Fruit fly (Drosophila melanogaster): Measurements from ENCODE around the gene CG43394.

- TF ChIP-seq svp (GFP tag) (no peak), CG4318 (GFP tag; optimal IDR thresholded peaks at IDR 0.05) (no peak), Blimp-1 (GFP tag; optimal IDR thresholded peaks at IDR 0.05) (no peak), net (GFP tag; optimal IDR thresholded peaks at IDR 0.05) (no peak), fkh (GFP tag; optimal IDR thresholded peaks at IDR 0.05) (peak; percentile 3), ss (GFP tag; optimal IDR thresholded peaks at IDR 0.05) (no peak), CG9139 (GFP tag; optimal IDR thresholded peaks at IDR 0.05) (no peak), Ets96B (tag; optimal IDR thresholded peaks at IDR 0.05) (no peak), CG16779 (tag; optimal IDR thresholded peaks at IDR 0.05) (no peak), CG10631 (GFP tag; optimal IDR thresholded peaks at IDR 0.05) (no peak), topi (GFP tag; optimal IDR thresholded peaks at IDR 0.05) (no peak), fd59A (GFP tag; optimal IDR thresholded peaks at IDR 0.05) (no peak), CG6808 (GFP tag; optimal IDR thresholded peaks at IDR 0.05) (no peak)
Observed at dm6 chr2L:8203748-8204147, 58.2 kb downstream of the CG43394 start.

Measured in whole organism, prepupa.